Worm (Caenorhabditis elegans): ENCODE measurements around the gene srv-19.

Gene srv-19

DNA sequence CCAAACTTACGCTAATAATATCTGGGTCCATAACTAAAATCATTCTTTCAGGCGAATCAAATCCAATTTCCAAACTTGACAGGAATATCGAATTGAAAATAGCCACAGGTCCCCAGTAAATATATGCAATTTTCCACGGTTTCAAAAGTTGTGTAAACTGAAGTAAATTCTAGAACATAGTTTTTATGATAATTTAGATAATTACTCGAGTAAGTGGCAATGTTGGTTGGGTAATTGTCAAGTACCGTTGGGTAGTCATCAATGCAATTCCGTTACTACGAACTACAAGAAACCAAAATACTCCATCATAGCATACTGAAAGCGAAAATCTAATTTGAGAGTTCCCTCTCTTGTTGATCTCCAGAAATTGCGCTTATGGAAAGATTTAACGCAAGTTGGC is 4.4 kb downstream of the srv-19 start:
- TF ChIP-seq D2030.7 (GFP tag; IDR thresholded peaks at IDR 0.05) (no peak), tlf-1 (GFP tag; optimal IDR thresholded peaks at IDR 0.05) (no peak), lir-1 (GFP tag; conservative IDR thresholded peaks at IDR 0.05) (no peak), tbx-9 (tag; optimal IDR thresholded peaks at IDR 0.05; ENCODE audit: borderline replicate concordance) (no peak), xnd-1 (tag; optimal IDR thresholded peaks at IDR 0.05) (no peak), Y79H2A.3 (GFP tag; conservative IDR thresholded peaks at IDR 0.05) (no peak), snpc-3.4 (tag; optimal IDR thresholded peaks at IDR 0.05) (no peak), F22D6.2 (tag; optimal IDR thresholded peaks at IDR 0.05) (no peak), sptf-2 (GFP tag; optimal IDR thresholded peaks at IDR 0.05) (no peak), F57A8.1 (GFP tag; optimal IDR thresholded peaks at IDR 0.05) (no peak)

DNA sequence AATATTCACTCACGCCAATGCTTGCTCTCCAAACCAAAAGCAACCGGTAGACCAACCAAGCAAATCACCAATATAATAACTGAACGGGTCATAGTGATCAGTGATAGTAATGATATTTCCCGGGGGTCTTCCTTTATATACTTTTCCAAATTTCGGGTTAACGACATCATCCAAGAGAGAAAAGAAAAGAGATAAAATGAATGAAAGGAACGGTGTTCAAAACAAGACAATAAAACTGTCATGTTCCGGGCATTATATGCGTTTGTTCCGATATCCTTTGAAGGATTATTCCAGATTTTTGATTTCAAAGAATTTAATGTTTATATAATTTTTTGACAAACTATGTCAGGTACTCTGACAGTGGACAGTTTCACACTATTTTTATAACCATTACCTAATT is 6.5 kb downstream of the srv-19 start, which contains the start of gene C06E7.88:
Gene C06E7.88 (minus strand): TSS at position 101 of the 400 bp plus-strand sequence.
- TF ChIP-seq egl-44 (GFP tag; IDR thresholded peaks at IDR 0.05) (no peak), efl-1 (GFP tag; optimal IDR thresholded peaks at IDR 0.05) (no peak), nfya-2 (GFP tag; IDR thresholded peaks at IDR 0.05) (no peak), Y95B8A.8 (GFP tag; IDR thresholded peaks at IDR 0.05) (no peak), ztf-26 (tag; optimal IDR thresholded peaks at IDR 0.05) (no peak)

DNA sequence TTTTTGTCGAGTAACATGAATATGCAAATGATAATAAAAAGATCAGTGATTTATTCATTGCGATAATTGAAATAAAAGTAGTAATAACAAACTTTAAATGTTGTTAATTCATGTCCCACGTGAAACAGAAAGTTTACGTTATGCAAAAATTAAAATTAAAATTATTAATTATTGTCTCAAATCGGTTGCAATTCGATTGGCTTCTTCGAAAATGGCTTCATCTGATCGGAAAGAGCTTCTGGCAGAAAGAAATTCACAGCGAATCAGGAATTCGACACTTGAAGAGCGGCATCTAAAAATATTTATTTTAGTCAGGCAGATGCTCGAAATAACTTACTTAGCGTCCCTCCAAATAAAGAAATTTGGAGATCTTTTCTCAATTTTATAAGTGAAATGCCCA is 7.9 kb downstream of the srv-19 start, which contains the start of gene spe-27:
Gene spe-27 (minus strand): TSS at position 101 of the 400 bp plus-strand sequence.
- TF ChIP-seq zfh-2 (GFP tag; conservative IDR thresholded peaks at IDR 0.05) (no peak), hmg-1.2 (GFP tag; IDR thresholded peaks at IDR 0.05) (no peak)

DNA sequence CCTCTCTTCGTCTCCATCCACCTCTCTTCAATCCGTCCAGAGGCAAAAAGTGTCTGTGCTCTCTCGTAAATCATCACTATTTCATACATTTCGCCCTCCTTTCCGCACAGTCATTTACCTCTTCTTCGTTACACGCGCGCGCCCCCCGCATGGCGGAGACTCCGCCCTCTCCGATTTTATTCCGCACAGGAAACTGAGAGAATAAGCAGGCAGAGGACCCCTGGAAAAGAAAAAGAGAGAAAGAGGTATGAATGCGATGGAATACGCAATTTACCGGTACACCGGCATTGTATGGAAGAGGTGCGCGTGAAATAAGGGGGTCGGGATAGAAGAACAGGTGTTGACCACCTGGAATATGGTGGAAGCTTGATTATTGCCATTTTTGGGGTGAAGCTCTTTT is 13.0 kb downstream of the srv-19 start:
- no peak for TF ChIP-seq ZK185.1 (tag; optimal IDR thresholded peaks at IDR 0.05; ENCODE audit: poor library complexity, severe bottlenecking)
- no peak for TF ChIP-seq lir-1 (GFP tag; conservative IDR thresholded peaks at IDR 0.05)
- no peak for TF ChIP-seq F57C9.4 (tag; optimal IDR thresholded peaks at IDR 0.05)
- TF ChIP-seq atf-7 (tag; optimal IDR thresholded peaks at IDR 0.05), result no peak
- no peak for TF ChIP-seq hlh-12 (tag; optimal IDR thresholded peaks at IDR 0.05)
- TF ChIP-seq egrh-3 (GFP tag; IDR thresholded peaks at IDR 0.05), result no peak
- TF ChIP-seq nhr-120 (GFP tag; IDR thresholded peaks at IDR 0.05), result no peak
- no peak for TF ChIP-seq dox-1 (GFP tag; IDR thresholded peaks at IDR 0.05)
- TF ChIP-seq attf-6 (GFP tag; IDR thresholded peaks at IDR 0.05), result no peak
- TF ChIP-seq hmg-20 (GFP tag; IDR thresholded peaks at IDR 0.05), result no peak

DNA sequence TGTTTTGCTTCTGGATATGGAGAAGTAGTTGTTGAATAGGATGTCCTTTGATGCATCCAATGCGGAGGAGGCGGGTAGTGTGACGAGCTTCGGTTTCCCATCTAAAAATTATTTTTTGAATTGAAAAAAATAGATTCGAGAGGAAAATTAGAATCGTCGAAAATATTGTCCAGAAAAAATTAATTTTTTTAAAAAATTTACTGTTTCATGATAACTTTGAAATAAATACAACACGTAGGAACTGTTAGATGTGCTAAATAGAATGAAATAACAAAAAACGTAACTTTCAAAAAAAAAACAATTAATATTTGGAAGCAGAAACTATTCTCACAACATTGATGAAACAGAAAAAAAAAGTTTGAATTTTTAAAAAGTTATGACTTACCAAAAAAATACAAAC is 13.8 kb downstream of the srv-19 start, which contains the start of gene C06E7.4:
Gene C06E7.4 (minus strand): TSS at position 101 of the 400 bp plus-strand sequence.
- TF ChIP-seq nfyb-1 (GFP tag; IDR thresholded peaks at IDR 0.05), result no peak

ce11 chrIV:5858212-5858611 is 15.5 kb downstream of the srv-19 start:
- TF ChIP-seq ceh-100 (GFP tag; IDR thresholded peaks at IDR 0.05), result no peak
- no peak for TF ChIP-seq F57C9.4 (tag; optimal IDR thresholded peaks at IDR 0.05)
- TF ChIP-seq ztf-3 (GFP tag; optimal IDR thresholded peaks at IDR 0.05), result no peak

DNA sequence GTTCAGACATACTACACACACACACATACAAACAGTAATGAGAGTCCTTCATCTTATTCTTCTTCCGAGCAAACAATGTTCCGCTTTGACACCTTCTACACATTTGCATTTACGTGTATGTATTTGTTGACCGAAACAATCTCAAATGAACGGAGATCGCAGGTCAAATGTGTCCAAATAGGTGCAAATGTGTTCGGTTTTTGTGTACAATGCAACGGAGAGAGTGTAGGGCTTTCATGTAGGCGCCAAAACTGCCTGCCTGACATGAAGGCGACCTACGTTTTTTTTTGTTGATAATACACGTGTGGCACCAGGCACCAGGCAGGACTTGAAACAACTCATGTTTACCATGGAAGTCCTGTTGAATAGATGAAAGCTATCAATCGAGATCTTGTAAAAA is 16.8 kb downstream of the srv-19 start:
- TF ChIP-seq aptf-2 (GFP tag; conservative IDR thresholded peaks at IDR 0.05), result no peak
- no peak for TF ChIP-seq mel-28 (tag; optimal IDR thresholded peaks at IDR 0.05; ENCODE audit: borderline replicate concordance)
- no peak for TF ChIP-seq ceh-79 (tag; optimal IDR thresholded peaks at IDR 0.05)
- no peak for TF ChIP-seq attf-6 (GFP tag; IDR thresholded peaks at IDR 0.05)
- TF ChIP-seq unc-130 (GFP tag; optimal IDR thresholded peaks at IDR 0.05), result no peak
- TF ChIP-seq snpc-4 (GFP tag; optimal IDR thresholded peaks at IDR 0.05), result no peak
- TF ChIP-seq snpc-4 (tag; optimal IDR thresholded peaks at IDR 0.05), result no peak
- TF ChIP-seq ZK185.1 (tag; optimal IDR thresholded peaks at IDR 0.05; ENCODE audit: poor library complexity, severe bottlenecking), result no peak
- TF ChIP-seq nfyb-1 (GFP tag; IDR thresholded peaks at IDR 0.05), result no peak
- TF ChIP-seq snpc-3.4 (tag; optimal IDR thresholded peaks at IDR 0.05), result no peak
- TF ChIP-seq tlf-1 (GFP tag; optimal IDR thresholded peaks at IDR 0.05), result no peak
- no peak for TF ChIP-seq lir-1 (GFP tag; conservative IDR thresholded peaks at IDR 0.05)
- TF ChIP-seq egl-44 (GFP tag; IDR thresholded peaks at IDR 0.05), result no peak
- no peak for TF ChIP-seq snpc-1.1 (tag; optimal IDR thresholded peaks at IDR 0.05; ENCODE audit: insufficient read depth)
- no peak for TF ChIP-seq lin-54 (GFP tag; optimal IDR thresholded peaks at IDR 0.05)
- no peak for TF ChIP-seq mes-4 (tag; optimal IDR thresholded peaks at IDR 0.05)
- TF ChIP-seq T07F8.4 (tag; optimal IDR thresholded peaks at IDR 0.05), result no peak
